Fruit fly (Drosophila melanogaster): ENCODE measurements around the gene CG43245.

The CG43245 gene

dm6 chr3L:10759793-10760651, 11.7 kb upstream of the CG43245 start:
- TF ChIP-seq CG8159 (tag; optimal IDR thresholded peaks at IDR 0.05) (peak; percentile 99), fd96Ca (GFP tag; IDR thresholded peaks at IDR 0.05) (0 out of 3 replicates have a peak, but pooled peaks have one; percentile 31), EcR (GFP tag; optimal IDR thresholded peaks at IDR 0.05) (no peak), Snoo (tag; optimal IDR thresholded peaks at IDR 0.05) (peak; percentile 98), CG34367 (tag; optimal IDR thresholded peaks at IDR 0.05) (peak; percentile 88), CG15710 (tag; optimal IDR thresholded peaks at IDR 0.05) (peak; percentile 97), CG4496 (GFP tag; IDR thresholded peaks at IDR 0.05) (peak; percentile 63; the same call in 2 of the 3 replicates), CG14655 (GFP tag; optimal IDR thresholded peaks at IDR 0.05) (peak; percentile 71), CG32121 (GFP tag; IDR thresholded peaks at IDR 0.05) (no peak), CG10348 (GFP tag; IDR thresholded peaks at IDR 0.05) (no peak), D1 (tag; optimal IDR thresholded peaks at IDR 0.05) (peak; percentile 95), gl (tag; optimal IDR thresholded peaks at IDR 0.05) (peak; percentile 77), Pif1A (GFP tag; optimal IDR thresholded peaks at IDR 0.05) (peak; percentile 85), CG17806 (tag; optimal IDR thresholded peaks at IDR 0.05) (peak; percentile 93), CG9948 (tag; optimal IDR thresholded peaks at IDR 0.05) (peak; percentile 95), Ets98B (GFP tag; IDR thresholded peaks at IDR 0.05) (no peak), rn (GFP tag; IDR thresholded peaks at IDR 0.05) (0 out of 2 replicates have a peak, but pooled peaks have one; percentile 42), Pif1B (GFP tag; optimal IDR thresholded peaks at IDR 0.05) (peak; percentile 83), CG13204 (GFP tag; optimal IDR thresholded peaks at IDR 0.05) (peak; percentile 79), CG8301 (tag; optimal IDR thresholded peaks at IDR 0.05) (peak; percentile 55), CG12605 (GFP tag; IDR thresholded peaks at IDR 0.05) (0 out of 2 replicates have a peak, but pooled peaks have one; percentile 6)

DNA sequence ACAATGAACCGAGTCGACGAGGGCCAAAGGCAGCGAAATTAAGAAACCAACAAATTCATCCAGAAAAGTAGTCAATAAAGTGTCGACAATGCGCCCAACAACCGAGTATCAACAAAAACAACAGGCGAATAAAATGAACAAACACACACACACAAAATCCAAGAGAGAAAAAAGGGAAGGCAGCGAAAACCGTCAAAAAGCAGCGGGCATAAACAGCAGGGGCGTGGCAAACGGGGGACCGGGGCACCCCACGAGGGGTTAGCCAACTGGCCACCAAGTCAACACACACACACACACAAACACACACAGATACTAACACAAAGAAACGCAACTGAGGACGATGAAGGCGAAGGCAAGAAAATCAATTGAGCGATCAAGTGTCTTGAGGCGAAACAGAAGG, 11.0 kb upstream of the CG43245 start:
- no peak for TF ChIP-seq Pif1A (GFP tag; optimal IDR thresholded peaks at IDR 0.05)
- no peak for TF ChIP-seq Pif1B (GFP tag; optimal IDR thresholded peaks at IDR 0.05)
- TF ChIP-seq CG13204 (GFP tag; optimal IDR thresholded peaks at IDR 0.05) = no peak
- no peak for TF ChIP-seq CG8159 (tag; optimal IDR thresholded peaks at IDR 0.05)
- TF ChIP-seq EcR (GFP tag; optimal IDR thresholded peaks at IDR 0.05) = peak; percentile 70
- no peak for TF ChIP-seq rn (GFP tag; IDR thresholded peaks at IDR 0.05)
- TF ChIP-seq gl (tag; optimal IDR thresholded peaks at IDR 0.05) = no peak
- no peak for TF ChIP-seq CG15710 (tag; optimal IDR thresholded peaks at IDR 0.05)
- TF ChIP-seq CG8301 (tag; optimal IDR thresholded peaks at IDR 0.05) = no peak
- TF ChIP-seq CG32121 (GFP tag; IDR thresholded peaks at IDR 0.05) = no peak
- no peak for TF ChIP-seq Snoo (tag; optimal IDR thresholded peaks at IDR 0.05)
- TF ChIP-seq CG4496 (GFP tag; IDR thresholded peaks at IDR 0.05) = 0 out of 3 replicates have a peak, but pooled peaks have one; percentile 37
- TF ChIP-seq fd96Ca (GFP tag; IDR thresholded peaks at IDR 0.05) = 0 out of 3 replicates have a peak, but pooled peaks have one; percentile 25

DNA sequence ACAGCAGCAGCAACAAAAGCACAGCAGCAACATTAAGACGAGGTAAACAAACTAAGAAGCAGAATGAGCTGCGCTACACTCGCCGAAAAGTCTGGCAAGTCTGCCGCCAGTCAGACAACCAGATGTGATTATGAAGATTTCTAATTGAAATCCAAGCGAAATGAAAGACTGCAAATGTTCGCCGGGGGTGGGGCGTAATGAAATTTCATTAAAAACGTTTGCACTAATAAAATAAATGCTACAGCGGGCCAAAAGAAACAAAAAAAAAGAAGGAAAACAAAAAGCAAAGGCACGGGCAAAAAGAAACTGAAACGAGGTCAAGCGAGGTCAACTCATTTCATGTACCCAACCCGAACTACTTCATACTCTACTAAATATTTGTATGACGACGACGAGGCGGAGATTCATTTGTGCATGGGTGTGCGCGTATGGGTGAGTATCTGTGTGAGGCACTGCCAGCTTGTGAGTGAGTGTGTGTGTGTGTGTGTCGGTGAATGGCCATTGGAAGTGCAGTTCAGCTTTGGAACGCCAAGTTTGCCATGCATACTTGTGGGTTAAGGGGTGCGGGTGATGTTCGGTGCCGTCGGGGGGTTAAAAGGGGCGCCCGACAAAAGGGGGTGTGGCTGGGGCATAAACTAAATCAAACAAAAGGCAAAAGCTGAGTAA, 5.1 kb upstream of the CG43245 start:
- TF ChIP-seq EcR (GFP tag; optimal IDR thresholded peaks at IDR 0.05) (peak; percentile 89), CG32121 (GFP tag; IDR thresholded peaks at IDR 0.05) (peak; percentile 27), CG34367 (tag; optimal IDR thresholded peaks at IDR 0.05) (no peak), Snoo (tag; optimal IDR thresholded peaks at IDR 0.05) (no peak), CG14655 (GFP tag; optimal IDR thresholded peaks at IDR 0.05) (peak; percentile 13), CG17806 (tag; optimal IDR thresholded peaks at IDR 0.05) (no peak), Pif1B (GFP tag; optimal IDR thresholded peaks at IDR 0.05) (no peak), CG10348 (GFP tag; IDR thresholded peaks at IDR 0.05) (no peak), rn (GFP tag; IDR thresholded peaks at IDR 0.05) (no peak), CG8159 (tag; optimal IDR thresholded peaks at IDR 0.05) (no peak), CG9948 (tag; optimal IDR thresholded peaks at IDR 0.05) (no peak), Pif1A (GFP tag; optimal IDR thresholded peaks at IDR 0.05) (peak; percentile 7), CG12605 (GFP tag; IDR thresholded peaks at IDR 0.05) (no peak), Ets98B (GFP tag; IDR thresholded peaks at IDR 0.05) (peak; percentile 19), D1 (tag; optimal IDR thresholded peaks at IDR 0.05) (no peak), gl (tag; optimal IDR thresholded peaks at IDR 0.05) (no peak), CG13204 (GFP tag; optimal IDR thresholded peaks at IDR 0.05) (no peak), CG8301 (tag; optimal IDR thresholded peaks at IDR 0.05) (peak; percentile 36), CG15710 (tag; optimal IDR thresholded peaks at IDR 0.05) (no peak), CG4496 (GFP tag; IDR thresholded peaks at IDR 0.05) (no peak), fd96Ca (GFP tag; IDR thresholded peaks at IDR 0.05) (peak; percentile 55; the same call in 2 of the 3 replicates)

dm6 chr3L:10767181-10768095, 4.3 kb upstream of the CG43245 start:
- TF ChIP-seq CG8159 (tag; optimal IDR thresholded peaks at IDR 0.05) = peak; percentile 68
- no peak for TF ChIP-seq Pif1A (GFP tag; optimal IDR thresholded peaks at IDR 0.05)
- peak; percentile 37 for TF ChIP-seq CG34367 (tag; optimal IDR thresholded peaks at IDR 0.05)
- no peak for TF ChIP-seq D1 (tag; optimal IDR thresholded peaks at IDR 0.05)
- 0 out of 3 replicates have a peak, but pooled peaks have one; percentile 22 for TF ChIP-seq fd96Ca (GFP tag; IDR thresholded peaks at IDR 0.05)
- TF ChIP-seq CG9948 (tag; optimal IDR thresholded peaks at IDR 0.05) = peak; percentile 72
- TF ChIP-seq gl (tag; optimal IDR thresholded peaks at IDR 0.05) = peak; percentile 20
- TF ChIP-seq CG32121 (GFP tag; IDR thresholded peaks at IDR 0.05) = no peak
- peak; percentile 78 for TF ChIP-seq CG14655 (GFP tag; optimal IDR thresholded peaks at IDR 0.05)
- TF ChIP-seq CG13204 (GFP tag; optimal IDR thresholded peaks at IDR 0.05) = peak; percentile 41
- TF ChIP-seq Pif1B (GFP tag; optimal IDR thresholded peaks at IDR 0.05) = peak; percentile 18
- TF ChIP-seq CG4496 (GFP tag; IDR thresholded peaks at IDR 0.05) = no peak; the same call in 2 of the 3 replicates
- peak; percentile 60 for TF ChIP-seq CG17806 (tag; optimal IDR thresholded peaks at IDR 0.05)
- TF ChIP-seq CG10348 (GFP tag; IDR thresholded peaks at IDR 0.05) = no peak
- TF ChIP-seq Snoo (tag; optimal IDR thresholded peaks at IDR 0.05) = no peak
- peak; percentile 62 for TF ChIP-seq CG15710 (tag; optimal IDR thresholded peaks at IDR 0.05)
- TF ChIP-seq CG12605 (GFP tag; IDR thresholded peaks at IDR 0.05) = no peak
- TF ChIP-seq EcR (GFP tag; optimal IDR thresholded peaks at IDR 0.05) = no peak
- no peak for TF ChIP-seq rn (GFP tag; IDR thresholded peaks at IDR 0.05)
- TF ChIP-seq Ets98B (GFP tag; IDR thresholded peaks at IDR 0.05) = no peak
- TF ChIP-seq CG8301 (tag; optimal IDR thresholded peaks at IDR 0.05) = peak; percentile 73
